Fruit fly (Drosophila melanogaster) whole organism, embryonic: ENCODE measurements around the gene Porin2.

Experiments
- Abd-B ChIP-seq: fragments of 200-800 bp; sonication (Bioruptor generic); optimal IDR thresholded peaks from 2 replicates; lab custom pipeline; 2018; ENCODE audit warnings: missing biosample characterization, mild to moderate bottlenecking, missing genetic modification characterization, moderate library complexity
- Ada2b ChIP-seq: fragments of 200-800 bp; sonication (Bioruptor generic); IDR thresholded peaks from 2 replicates; pipeline ENCODE4 v1.3.6; 2022; ENCODE audit warnings: missing biosample characterization, missing genetic modification characterization
- Awh ChIP-seq: fragments of 200-800 bp; sonication (Bioruptor generic); IDR thresholded peaks from 2 replicates; pipeline ENCODE4, ENCODE4 v1.3.6; 2022; ENCODE audit warnings: missing biosample characterization, missing genetic modification characterization
- CG10366 ChIP-seq: fragments of 200-800 bp; sonication (Bioruptor generic); IDR thresholded peaks from 2 replicates; pipeline ENCODE4 v1.3.6; 2022; ENCODE audit warnings: missing biosample characterization, missing genetic modification characterization
- CG10431 ChIP-seq: fragments of 200-800 bp; sonication (Bioruptor generic); optimal IDR thresholded peaks from 3 replicates; lab custom pipeline; 2018; ENCODE audit warnings: missing biosample characterization, mild to moderate bottlenecking, missing genetic modification characterization
- CG13424 ChIP-seq: fragments of 200-800 bp; sonication (Bioruptor generic); optimal IDR thresholded peaks from 2 replicates; lab custom pipeline; 2019; ENCODE audit warnings: missing biosample characterization, mild to moderate bottlenecking, missing genetic modification characterization, moderate library complexity
- CG14667 ChIP-seq: fragments of 200-800 bp; sonication (Bioruptor generic); IDR thresholded peaks from 2 replicates; pipeline ENCODE4 v1.3.6; 2022; ENCODE audit warnings: missing biosample characterization, missing genetic modification characterization
- CG16813 ChIP-seq: fragments of 200-800 bp; sonication (Bioruptor generic); IDR thresholded peaks from 3 replicates; pipeline ENCODE4 v1.3.6; 2022; ENCODE audit warnings: missing biosample characterization, missing genetic modification characterization; ENCODE audit not compliant: partially characterized antibody
- CG16815 ChIP-seq: fragments of 200-800 bp; sonication (Bioruptor generic); optimal IDR thresholded peaks from 3 replicates; lab custom pipeline; 2017; ENCODE audit warnings: missing biosample characterization, mild to moderate bottlenecking, missing genetic modification characterization
- CG1792 ChIP-seq: fragments of 200-800 bp; sonication (Bioruptor generic); optimal IDR thresholded peaks from 2 replicates; lab custom pipeline; 2016; ENCODE audit warnings: missing biosample characterization, missing genetic modification characterization
- CG1832 ChIP-seq: fragments of 200-800 bp; sonication (Bioruptor generic); optimal IDR thresholded peaks from 2 replicates; lab custom pipeline; 2017; ENCODE audit warnings: missing biosample characterization, mild to moderate bottlenecking, missing genetic modification characterization, inconsistent platforms
- CG33213 ChIP-seq: fragments of 200-800 bp; sonication (Bioruptor generic); optimal IDR thresholded peaks from 3 replicates; lab custom pipeline; 2016; ENCODE audit warnings: missing biosample characterization, missing genetic modification characterization
- CG43689 ChIP-seq: fragments of 200-800 bp; sonication (Bioruptor generic); IDR thresholded peaks from 2 replicates; pipeline ENCODE4 v1.3.6; 2022; ENCODE audit warnings: missing biosample characterization, missing genetic modification characterization
- CG4820 ChIP-seq: fragments of 200-800 bp; sonication (Bioruptor generic); optimal IDR thresholded peaks from 3 replicates; lab custom pipeline; 2016; ENCODE audit warnings: missing biosample characterization, missing genetic modification characterization
- CG6765 ChIP-seq: fragments of 200-800 bp; sonication (Bioruptor generic); optimal IDR thresholded peaks from 3 replicates; lab custom pipeline; 2017; ENCODE audit warnings: missing biosample characterization, mild to moderate bottlenecking, missing genetic modification characterization
- CG8290 ChIP-seq, 3 experiments: fragments of 200-800 bp; sonication (Bioruptor generic); optimal IDR thresholded peaks; 2 replicates each; lab custom pipeline; 2016 to 2019; ENCODE audit warnings: missing biosample characterization in 3 of 3, missing genetic modification characterization in 3 of 3, mild to moderate bottlenecking in 2 of 3, moderate library complexity in 1 of 3
- CG8478 ChIP-seq: fragments of >200 bp; optimal IDR thresholded peaks from 2 replicates; lab custom pipeline; 2018
- CG9932 ChIP-seq: fragments of 200-800 bp; sonication (Bioruptor generic); IDR thresholded peaks from 2 replicates; pipeline ENCODE4 v1.3.6; 2022; ENCODE audit warnings: missing biosample characterization, missing genetic modification characterization
- Dek ChIP-seq: fragments of 200-800 bp; sonication (Bioruptor generic); optimal IDR thresholded peaks from 3 replicates; lab custom pipeline; 2019; ENCODE audit warnings: missing biosample characterization, mild to moderate bottlenecking, missing genetic modification characterization, moderate library complexity
- Elba2 ChIP-seq: fragments of 200-800 bp; sonication (Bioruptor generic); optimal IDR thresholded peaks from 3 replicates; lab custom pipeline; 2016; ENCODE audit warnings: missing biosample characterization, missing genetic modification characterization
- Gsc ChIP-seq: fragments of 200-800 bp; sonication (Bioruptor generic); IDR thresholded peaks from 2 replicates; pipeline ENCODE4 v1.3.6; 2022; ENCODE audit warnings: missing biosample characterization, missing genetic modification characterization
- HLH4C ChIP-seq: fragments of 200-800 bp; sonication (Bioruptor generic); IDR thresholded peaks from 3 replicates; pipeline ENCODE4 v1.3.6; 2022; ENCODE audit warnings: missing biosample characterization, missing genetic modification characterization; ENCODE audit not compliant: partially characterized antibody
- HLH54F ChIP-seq: fragments of 200-800 bp; sonication (Bioruptor generic); optimal IDR thresholded peaks from 3 replicates; lab custom pipeline; 2016; ENCODE audit warnings: missing biosample characterization, missing genetic modification characterization
- Hmr ChIP-seq: fragments of 200-800 bp; sonication (Bioruptor generic); optimal IDR thresholded peaks from 3 replicates; lab custom pipeline; 2017; ENCODE audit warnings: mild to moderate bottlenecking, missing biosample characterization, missing genetic modification reagents, missing genetic modification characterization
- Hmx ChIP-seq: fragments of 200-800 bp; sonication (Bioruptor generic); optimal IDR thresholded peaks from 2 replicates; lab custom pipeline; 2016; ENCODE audit warnings: missing biosample characterization, missing genetic modification characterization
- Hsf ChIP-seq: fragments of 200-800 bp; sonication (Bioruptor generic); optimal IDR thresholded peaks from 3 replicates; lab custom pipeline; 2016; ENCODE audit warnings: missing biosample characterization, missing genetic modification characterization
- Mad ChIP-seq: fragments of 200-800 bp; sonication (Bioruptor generic); optimal IDR thresholded peaks from 2 replicates; lab custom pipeline; 2016; ENCODE audit warnings: missing biosample characterization, missing genetic modification characterization
- Mes4 ChIP-seq: fragments of 200-800 bp; sonication (Bioruptor generic); optimal IDR thresholded peaks from 2 replicates; lab custom pipeline; 2016; ENCODE audit warnings: missing biosample characterization, missing genetic modification characterization
- Mrtf ChIP-seq: fragments of 200-800 bp; sonication (Bioruptor generic); IDR thresholded peaks from 3 replicates; pipeline ENCODE4 v1.3.6; 2022; ENCODE audit warnings: missing biosample characterization, missing genetic modification characterization
- NC2β ChIP-seq: fragments of 200-800 bp; sonication (Bioruptor generic); optimal IDR thresholded peaks from 2 replicates; lab custom pipeline; 2016; ENCODE audit warnings: missing biosample characterization, missing genetic modification characterization
- NfI ChIP-seq: fragments of 200-800 bp; sonication (Bioruptor generic); optimal IDR thresholded peaks from 3 replicates; lab custom pipeline; 2018; ENCODE audit warnings: missing biosample characterization, mild to moderate bottlenecking, missing genetic modification characterization, moderate library complexity
- Optix ChIP-seq: fragments of 200-800 bp; sonication (Bioruptor generic); IDR thresholded peaks from 3 replicates; pipeline ENCODE4 v1.3.6; 2022; ENCODE audit warnings: missing biosample characterization, missing genetic modification characterization
- ash1 ChIP-seq: fragments of 200-800 bp; sonication (Bioruptor generic); optimal IDR thresholded peaks from 2 replicates; lab custom pipeline; 2018; ENCODE audit warnings: missing biosample characterization, mild to moderate bottlenecking, missing genetic modification characterization
- bigmax ChIP-seq: fragments of 200-800 bp; sonication (Bioruptor generic); optimal IDR thresholded peaks from 2 replicates; lab custom pipeline; 2018; ENCODE audit warnings: missing biosample characterization, mild to moderate bottlenecking, missing genetic modification characterization
- bowl ChIP-seq: fragments of 200-800 bp; sonication (Bioruptor generic); IDR thresholded peaks from 2 replicates; pipeline ENCODE4 v1.3.6; 2022; ENCODE audit warnings: missing biosample characterization, missing genetic modification characterization
- crc ChIP-seq: fragments of 200-800 bp; sonication (Bioruptor generic); optimal IDR thresholded peaks from 2 replicates; lab custom pipeline; 2016; ENCODE audit warnings: missing biosample characterization, missing genetic modification characterization
- dan ChIP-seq: fragments of 200-800 bp; sonication (Bioruptor generic); IDR thresholded peaks from 2 replicates; pipeline ENCODE4 v1.3.6; 2022; ENCODE audit warnings: missing biosample characterization, missing genetic modification characterization
- eve ChIP-seq, 2 experiments: fragments of >200 bp; optimal IDR thresholded peaks; 2 replicates each; lab custom pipeline; 2017; ENCODE audit warnings: missing biosample characterization in 2 of 2, missing genetic modification characterization in 2 of 2
- gcm2 ChIP-seq: fragments of 200-800 bp; sonication (Bioruptor generic); optimal IDR thresholded peaks from 2 replicates; lab custom pipeline; 2016; ENCODE audit warnings: missing biosample characterization, missing genetic modification characterization
- kay ChIP-seq: fragments of 200-800 bp; sonication (Bioruptor generic); optimal IDR thresholded peaks from 2 replicates; lab custom pipeline; 2016; ENCODE audit warnings: missing biosample characterization, missing genetic modification characterization
- odd ChIP-seq: fragments of 200-800 bp; sonication (Bioruptor generic); optimal IDR thresholded peaks from 2 replicates; lab custom pipeline; 2017; ENCODE audit warnings: missing biosample characterization, mild to moderate bottlenecking, missing genetic modification characterization
- org-1 ChIP-seq: fragments of 200-800 bp; sonication (Bioruptor generic); optimal IDR thresholded peaks from 2 replicates; lab custom pipeline; 2017; ENCODE audit warnings: missing biosample characterization, missing genetic modification characterization
- prd ChIP-seq, 3 experiments: fragments of >200 bp in 2 of 3; fragments of 200-800 bp in 1 of 3; sonication (Bioruptor generic) in 1 of 3; optimal IDR thresholded peaks in 2 of 3; IDR thresholded peaks in 1 of 3; 2 replicates in 2 of 3; 3 replicates in 1 of 3; pipeline versions ENCODE4 v1.3.6 to Lab custom; 2017 to 2022; ENCODE audit warnings: missing biosample characterization in 1 of 3, missing genetic modification characterization in 1 of 3
- ro ChIP-seq: fragments of 200-800 bp; sonication (Bioruptor generic); IDR thresholded peaks from 2 replicates; pipeline ENCODE4 v1.3.6; 2022; ENCODE audit warnings: missing biosample characterization, missing genetic modification characterization
- sqz ChIP-seq: fragments of 200-800 bp; sonication (Bioruptor generic); optimal IDR thresholded peaks from 3 replicates; lab custom pipeline; 2018; ENCODE audit warnings: missing biosample characterization, mild to moderate bottlenecking, missing genetic modification characterization
- trem ChIP-seq: fragments of 200-800 bp; optimal IDR thresholded peaks from 3 replicates; lab custom pipeline; 2019; ENCODE audit warnings: missing biosample characterization, mild to moderate bottlenecking, missing genetic modification characterization, moderate library complexity
- tup ChIP-seq: fragments of 200-800 bp; sonication (Bioruptor generic); optimal IDR thresholded peaks from 2 replicates; lab custom pipeline; 2016; ENCODE audit warnings: missing biosample characterization, mild to moderate bottlenecking, missing genetic modification characterization, moderate library complexity
- zen2 ChIP-seq: fragments of 200-800 bp; sonication (Bioruptor generic); IDR thresholded peaks from 3 replicates; pipeline ENCODE4 v1.3.6; 2022; ENCODE audit warnings: missing biosample characterization, missing genetic modification characterization; ENCODE audit not compliant: partially characterized antibody
- zf30C ChIP-seq: fragments of 200-800 bp; sonication (Bioruptor generic); optimal IDR thresholded peaks from 3 replicates; lab custom pipeline; 2018; ENCODE audit warnings: missing biosample characterization, mild to moderate bottlenecking, missing genetic modification characterization
- zfh2 ChIP-seq: fragments of 200-800 bp; sonication (Bioruptor generic); optimal IDR thresholded peaks from 2 replicates; lab custom pipeline; 2016; ENCODE audit warnings: missing biosample characterization, missing genetic modification characterization

Porin2 gene

dm6 chr2L:10849511-10850191, 2.8 kb upstream of the Porin2 start, which contains the start of gene SmydA-3 (continued):
- TF ChIP-seq HLH4C (GFP tag; lab: Robert Waterston, UW) (no peak), CG1832 (GFP tag; lab: Kevin White, UChicago) (no peak), CG33213 (no peak), dan (GFP tag; lab: Robert Waterston, UW) (no peak), bigmax (GFP tag; lab: Kevin White, UChicago) (no peak), Mrtf (GFP tag; lab: Robert Waterston, UW) (no peak), zf30C (no peak), CG9932 (GFP tag; lab: Robert Waterston, UW) (no peak; the same call in 1 of the 2 replicates), CG4820 (no peak), NfI (GFP tag; lab: Kevin White, UChicago) (no peak), CG16815 (GFP tag; lab: Kevin White, UChicago) (no peak), Hmr (GFP tag; lab: Kevin White, UChicago) (no peak), CG1792 (GFP tag; lab: Kevin White, UChicago) (no peak), eve (GFP tag; optimal IDR thresholded peaks at IDR 0.05; lab: Kevin White, UChicago) (no peak), Elba2 (GFP tag; lab: Kevin White, UChicago) (no peak), CG6765 (peak; percentile 32), HLH54F (no peak), sqz (GFP tag; lab: Kevin White, UChicago) (no peak), NC2β (GFP tag; lab: Kevin White, UChicago) (no peak), CG10366 (GFP tag; lab: Robert Waterston, UW) (no peak; the same call in 1 of the 2 replicates), gcm2 (GFP tag; lab: Kevin White, UChicago) (no peak), Mad (GFP tag; lab: Kevin White, UChicago) (no peak), Gsc (GFP tag; lab: Robert Waterston, UW) (no peak), Hsf (GFP tag; lab: Kevin White, UChicago) (no peak), CG16813 (no peak), kay (GFP tag; lab: Kevin White, UChicago) (no peak), CG14667 (no peak), odd (GFP tag; lab: Kevin White, UChicago) (no peak), bowl (GFP tag; lab: Robert Waterston, UW) (no peak), CG13424 (tag; lab: Kevin White, UChicago) (no peak), zfh2 (GFP tag; lab: Kevin White, UChicago) (no peak), Abd-B (GFP tag; lab: Kevin White, UChicago) (no peak), zen2 (GFP tag; lab: Robert Waterston, UW) (no peak), Ada2b (GFP tag; lab: Robert Waterston, UW) (0 out of 2 replicates have a peak, but pooled peaks have one; percentile 11), Dek (no peak), CG8478 (no peak), tup (GFP tag; lab: Kevin White, UChicago) (no peak), Mes4 (GFP tag; lab: Kevin White, UChicago) (no peak), trem (tag; lab: Kevin White, UChicago) (no peak), org-1 (GFP tag; lab: Kevin White, UChicago) (no peak), prd (optimal IDR thresholded peaks at IDR 0.05; lab: Kevin White, UChicago) (no peak), prd (GFP tag; IDR thresholded peaks at IDR 0.05; lab: Robert Waterston, UW) (peak; percentile 59; the same call in 1 of the 3 replicates), ash1 (no peak), ro (GFP tag; lab: Robert Waterston, UW) (no peak), Optix (GFP tag; lab: Robert Waterston, UW) (no peak), CG10431 (no peak), CG43689 (GFP tag; lab: Robert Waterston, UW) (no peak), CG8290 (GFP tag; optimal IDR thresholded peaks at IDR 0.05; lab: Kevin White, UChicago) (no peak), CG8290 (tag; optimal IDR thresholded peaks at IDR 0.05; lab: Kevin White, UChicago) (no peak), Awh (GFP tag; lab: Robert Waterston, UW) (peak; percentile 62), crc (no peak), Hmx (GFP tag; lab: Kevin White, UChicago) (no peak)
